Worm (Caenorhabditis elegans) whole organism, young adult: ENCODE data around the gene W04H10.2.

Source experiments
- C06A6.2 ChIP-seq: fragments of 200-800 bp; sonication (Bioruptor generic); conservative IDR thresholded peaks from 2 replicates; pipeline ENCODE4 v1.3.6; 2022; ENCODE audit warnings: missing genetic modification characterization, missing compliant biosample characterization
- D2030.7 ChIP-seq: fragments of 200-800 bp; sonication (Bioruptor generic); IDR thresholded peaks from 2 replicates; pipeline ENCODE4 v1.3.6; 2022; ENCODE audit warnings: missing genetic modification reagents, missing genetic modification characterization, missing compliant biosample characterization
- F33H1.4 ChIP-seq: fragments of 200-800 bp; sonication (Bioruptor generic); IDR thresholded peaks from 2 replicates; pipeline ENCODE4 v1.3.6; 2022; ENCODE audit warnings: missing genetic modification reagents, missing genetic modification characterization, missing compliant biosample characterization
- ama-1 ChIP-seq, 3 experiments: fragments of 150-350 bp in 1 of 3; sonication (generic microtip) in 2 of 3; optimal IDR thresholded peaks; 2 replicates each; lab custom pipeline; 2014 to 2018; ENCODE audit warnings: missing biosample characterization in 2 of 3, missing genetic modification characterization in 2 of 3, missing genetic modification reagents in 2 of 3
- cebp-1 ChIP-seq, 2 experiments: fragments of 200-800 bp in 1 of 2; sonication (Bioruptor generic) in 1 of 2; sonication (generic microtip) in 1 of 2; IDR thresholded peaks in 1 of 2; optimal IDR thresholded peaks in 1 of 2; 2 replicates each; pipeline versions ENCODE4 v1.3.6 to Lab custom; 2017 to 2022; ENCODE audit warnings: missing compliant biosample characterization in 2 of 2, missing genetic modification characterization in 2 of 2, mild to moderate bottlenecking in 1 of 2, missing genetic modification reagents in 1 of 2, moderate library complexity in 1 of 2
- dpff-1 ChIP-seq: sonication (generic microtip); optimal IDR thresholded peaks from 2 replicates; lab custom pipeline; 2017; ENCODE audit warnings: mild to moderate bottlenecking, missing genetic modification characterization, missing compliant biosample characterization
- efl-1 ChIP-seq: fragments of 150-350 bp; optimal IDR thresholded peaks from 2 replicates; lab custom pipeline; 2014; ENCODE audit warnings: missing biosample characterization, missing genetic modification reagents, missing genetic modification characterization
- ets-4 ChIP-seq: fragments of 200-800 bp; sonication (Bioruptor generic); optimal IDR thresholded peaks from 2 replicates; lab custom pipeline; 2018; ENCODE audit warnings: mild to moderate bottlenecking, missing genetic modification characterization, missing compliant biosample characterization
- gei-17 ChIP-seq: fragments of 200-800 bp; sonication (Bioruptor generic); optimal IDR thresholded peaks from 2 replicates; lab custom pipeline; 2018; ENCODE audit warnings: mild to moderate bottlenecking, missing genetic modification characterization, missing compliant biosample characterization
- hlh-12 ChIP-seq: sonication (generic microtip); optimal IDR thresholded peaks from 2 replicates; lab custom pipeline; 2016; ENCODE audit warnings: missing genetic modification characterization, missing compliant biosample characterization
- nfya-1 ChIP-seq: sonication (generic microtip); optimal IDR thresholded peaks from 2 replicates; lab custom pipeline; 2017; ENCODE audit warnings: antibody characterized with exemption, missing compliant biosample characterization, missing genetic modification characterization, borderline replicate concordance; ENCODE audit not compliant: insufficient read depth
- pbrm-1 ChIP-seq: fragments of 200-800 bp; sonication (Bioruptor generic); IDR thresholded peaks from 2 replicates; pipeline ENCODE4 v1.3.6; 2022; ENCODE audit warnings: missing genetic modification reagents, missing genetic modification characterization, missing compliant biosample characterization
- tbp1 ChIP-seq: fragments of 200-800 bp; sonication (Bioruptor generic); optimal IDR thresholded peaks from 2 replicates; lab custom pipeline; 2018; ENCODE audit warnings: mild to moderate bottlenecking, missing genetic modification characterization, missing compliant biosample characterization

DNA sequence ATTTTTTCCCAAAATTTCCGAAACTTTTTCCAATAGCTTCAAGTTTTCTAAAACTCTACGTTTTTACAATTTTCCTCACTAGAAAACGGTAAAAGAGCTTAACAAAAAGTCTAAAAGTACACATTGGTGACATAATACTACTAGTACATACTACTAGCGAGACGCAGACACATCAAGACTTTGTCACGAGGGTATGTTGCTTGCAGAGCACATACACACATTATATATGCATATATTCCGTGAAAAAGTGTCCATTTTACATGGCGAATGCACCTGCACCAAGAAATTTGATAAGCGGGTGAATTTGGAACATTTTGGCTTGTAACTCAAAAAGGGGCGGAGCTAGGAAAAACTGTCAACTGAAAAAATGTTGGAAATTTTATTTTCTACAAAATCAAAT is 4.1 kb upstream of the W04H10.2 start:
- no peak for TF ChIP-seq efl-1 (GFP tag; lab: Kevin White, UChicago)
- no peak for TF ChIP-seq C06A6.2
- no peak for TF ChIP-seq F33H1.4 (GFP tag; lab: Robert Waterston, UW)
- no peak for TF ChIP-seq ets-4 (GFP tag; lab: Kevin White, UChicago)
- no peak for TF ChIP-seq pbrm-1 (GFP tag; lab: Robert Waterston, UW)
- TF ChIP-seq D2030.7, result no peak
- TF ChIP-seq dpff-1, result no peak
- TF ChIP-seq cebp-1 (GFP tag; IDR thresholded peaks at IDR 0.05; lab: Robert Waterston, UW), result no peak
- TF ChIP-seq cebp-1 (tag; optimal IDR thresholded peaks at IDR 0.05; lab: Kevin White, UChicago), result no peak
- TF ChIP-seq hlh-12 (tag; lab: Kevin White, UChicago), result no peak
- no peak for TF ChIP-seq tbp1 (GFP tag; lab: Kevin White, UChicago)
- no peak for TF ChIP-seq gei-17 (GFP tag; lab: Kevin White, UChicago)
- TF ChIP-seq nfya-1 (tag; lab: Kevin White, UChicago), result no peak
- no peak for TF ChIP-seq ama-1 (optimal IDR thresholded peaks at IDR 0.05; lab: Kevin White, UChicago)
- TF ChIP-seq ama-1 (GFP tag; optimal IDR thresholded peaks at IDR 0.05; lab: Kevin White, UChicago), result no peak
